Fruit fly (Drosophila melanogaster) whole organism, prepupa: ENCODE data around the gene Cyp303a1.

Experiments
- CG10631 ChIP-seq: fragments of 200-800 bp; sonication (Bioruptor generic); optimal IDR thresholded peaks from 2 replicates; lab custom pipeline; 2016; ENCODE audit warnings: missing biosample characterization, missing genetic modification characterization
- CG11294 ChIP-seq: fragments of 200-800 bp; sonication (Bioruptor generic); IDR thresholded peaks from 2 replicates; pipeline ENCODE4 v1.3.6; 2022; ENCODE audit warnings: missing biosample characterization, missing genetic modification characterization
- CG15336 ChIP-seq: fragments of 200-800 bp; sonication (Bioruptor generic); IDR thresholded peaks from 2 replicates; pipeline ENCODE4 v1.3.6; 2022; ENCODE audit warnings: missing biosample characterization, missing genetic modification characterization
- CG1621 ChIP-seq: fragments of 200-800 bp; sonication (Bioruptor generic); optimal IDR thresholded peaks from 3 replicates; lab custom pipeline; 2018; ENCODE audit warnings: missing biosample characterization, mild to moderate bottlenecking, missing genetic modification characterization
- CG16779 ChIP-seq: fragments of 200-800 bp; sonication (Bioruptor generic); optimal IDR thresholded peaks from 3 replicates; lab custom pipeline; 2017; ENCODE audit warnings: missing biosample characterization, mild to moderate bottlenecking, missing genetic modification characterization
- CG3032 ChIP-seq: fragments of 200-800 bp; optimal IDR thresholded peaks from 2 replicates; lab custom pipeline; 2019; ENCODE audit warnings: missing biosample characterization, mild to moderate bottlenecking, missing genetic modification characterization, moderate library complexity
- CG32006 ChIP-seq: fragments of 200-800 bp; sonication (Bioruptor generic); optimal IDR thresholded peaks from 3 replicates; lab custom pipeline; 2017; ENCODE audit warnings: missing biosample characterization, mild to moderate bottlenecking, missing genetic modification characterization
- CG34406 ChIP-seq: fragments of 200-800 bp; sonication (Bioruptor generic); optimal IDR thresholded peaks from 3 replicates; lab custom pipeline; 2016; ENCODE audit warnings: missing biosample characterization, missing genetic modification characterization
- CG6276 ChIP-seq: fragments of 200-800 bp; sonication (Bioruptor generic); optimal IDR thresholded peaks from 2 replicates; lab custom pipeline; 2017; ENCODE audit warnings: missing biosample characterization, mild to moderate bottlenecking, missing genetic modification characterization
- CG6792 ChIP-seq: fragments of 200-800 bp; sonication (Bioruptor generic); optimal IDR thresholded peaks from 3 replicates; lab custom pipeline; 2016; ENCODE audit warnings: missing biosample characterization, missing genetic modification characterization
- CG6854 ChIP-seq: fragments of 200-800 bp; sonication (Bioruptor generic); optimal IDR thresholded peaks from 2 replicates; lab custom pipeline; 2017; ENCODE audit warnings: missing biosample characterization, mild to moderate bottlenecking, missing genetic modification characterization
- CG8119 ChIP-seq: fragments of 200-800 bp; sonication (Bioruptor generic); IDR thresholded peaks from 3 replicates; pipeline ENCODE4 v1.3.6; 2022; ENCODE audit warnings: missing biosample characterization, missing genetic modification characterization
- CG8319 ChIP-seq: fragments of 200-800 bp; sonication (Bioruptor generic); optimal IDR thresholded peaks from 3 replicates; lab custom pipeline; 2016; ENCODE audit warnings: missing biosample characterization, missing genetic modification characterization
- CG8632 ChIP-seq: fragments of 200-800 bp; sonication (Bioruptor generic); optimal IDR thresholded peaks from 3 replicates; lab custom pipeline; 2016; ENCODE audit warnings: missing biosample characterization, missing genetic modification characterization
- CG9139 ChIP-seq: fragments of 200-800 bp; sonication (Bioruptor generic); optimal IDR thresholded peaks from 3 replicates; lab custom pipeline; 2017; ENCODE audit warnings: missing biosample characterization, mild to moderate bottlenecking, missing genetic modification characterization
- Eip78C ChIP-seq: fragments of 200-800 bp; sonication (Bioruptor generic); peaks from one replicate; lab custom pipeline; 2016; ENCODE audit warnings: missing biosample characterization, missing genetic modification characterization
- Ets21C ChIP-seq: fragments of 200-800 bp; sonication (Bioruptor generic); optimal IDR thresholded peaks from 3 replicates; lab custom pipeline; 2016; ENCODE audit warnings: missing biosample characterization, missing genetic modification characterization
- Ets96B ChIP-seq: fragments of 200-800 bp; optimal IDR thresholded peaks from 2 replicates; lab custom pipeline; 2019; ENCODE audit warnings: missing biosample characterization, mild to moderate bottlenecking, missing genetic modification characterization, moderate library complexity
- Hr38 ChIP-seq: sonication (Bioruptor generic); optimal IDR thresholded peaks from 2 replicates; lab custom pipeline; 2016; ENCODE audit warnings: missing biosample characterization, missing genetic modification characterization
- Hr4 ChIP-seq: fragments of 200-800 bp; sonication (Bioruptor generic); optimal IDR thresholded peaks from 3 replicates; lab custom pipeline; 2016; ENCODE audit warnings: missing biosample characterization, missing genetic modification characterization
- Sox102F ChIP-seq: fragments of 200-800 bp; sonication (Bioruptor generic); optimal IDR thresholded peaks from 2 replicates; lab custom pipeline; 2016; ENCODE audit warnings: missing biosample characterization, mild to moderate bottlenecking, missing genetic modification characterization
- Sox14 ChIP-seq: fragments of 200-800 bp; sonication (Bioruptor generic); optimal IDR thresholded peaks from 3 replicates; lab custom pipeline; 2016; ENCODE audit warnings: missing biosample characterization, missing genetic modification characterization
- Sox15 ChIP-seq: fragments of 200-800 bp; sonication (Bioruptor generic); optimal IDR thresholded peaks from 3 replicates; lab custom pipeline; 2016; ENCODE audit warnings: missing biosample characterization, missing genetic modification characterization
- achi ChIP-seq: fragments of 200-800 bp; sonication (Bioruptor generic); optimal IDR thresholded peaks from 3 replicates; lab custom pipeline; 2016; ENCODE audit warnings: missing biosample characterization, missing genetic modification characterization
- acj6 ChIP-seq: fragments of 200-800 bp; sonication (Bioruptor generic); optimal IDR thresholded peaks from 3 replicates; lab custom pipeline; 2016; ENCODE audit warnings: missing biosample characterization, missing genetic modification characterization
- dac ChIP-seq: fragments of 200-800 bp; sonication (Bioruptor generic); optimal IDR thresholded peaks from 2 replicates; lab custom pipeline; 2017; ENCODE audit warnings: missing biosample characterization, mild to moderate bottlenecking, missing genetic modification characterization
- dsx ChIP-seq: fragments of 200-800 bp; optimal IDR thresholded peaks from 3 replicates; lab custom pipeline; 2019; ENCODE audit warnings: missing biosample characterization, mild to moderate bottlenecking, missing genetic modification characterization, moderate library complexity; ENCODE audit not compliant: poor library complexity, severe bottlenecking
- eg ChIP-seq: fragments of 200-800 bp; sonication (Bioruptor generic); IDR thresholded peaks from 3 replicates; pipeline ENCODE4 v1.3.6; 2022; ENCODE audit warnings: missing biosample characterization, missing genetic modification characterization
- esn ChIP-seq: fragments of 200-800 bp; sonication (Bioruptor generic); optimal IDR thresholded peaks from 2 replicates; lab custom pipeline; 2016; ENCODE audit warnings: missing biosample characterization, mild to moderate bottlenecking, missing genetic modification characterization, moderate library complexity
- fd59A ChIP-seq: fragments of 200-800 bp; sonication (Bioruptor generic); optimal IDR thresholded peaks from 2 replicates; lab custom pipeline; 2017; ENCODE audit warnings: missing biosample characterization, mild to moderate bottlenecking, missing genetic modification characterization, missing genetic modification reagents
- fd85E ChIP-seq: fragments of 200-800 bp; sonication (Bioruptor generic); optimal IDR thresholded peaks from 3 replicates; lab custom pipeline; 2016; ENCODE audit warnings: missing biosample characterization, missing genetic modification characterization
- fkh ChIP-seq: fragments of 200-800 bp; sonication (Bioruptor generic); optimal IDR thresholded peaks from 3 replicates; lab custom pipeline; 2017; ENCODE audit warnings: missing biosample characterization, mild to moderate bottlenecking, missing genetic modification characterization, moderate library complexity
- pdm3 ChIP-seq: fragments of 200-800 bp; sonication (Bioruptor generic); optimal IDR thresholded peaks from 3 replicates; lab custom pipeline; 2016; ENCODE audit warnings: missing biosample characterization, missing genetic modification characterization
- spab ChIP-seq: fragments of 200-800 bp; sonication (Bioruptor generic); optimal IDR thresholded peaks from 2 replicates; lab custom pipeline; 2017; ENCODE audit warnings: missing biosample characterization, mild to moderate bottlenecking, missing genetic modification characterization, missing genetic modification reagents
- ss ChIP-seq, 2 experiments: fragments of 200-800 bp; sonication (Bioruptor generic); optimal IDR thresholded peaks; 2 replicates in 1 of 2; 3 replicates in 1 of 2; lab custom pipeline; 2017 to 2018; ENCODE audit warnings: mild to moderate bottlenecking in 2 of 2, missing biosample characterization in 2 of 2, missing genetic modification characterization in 2 of 2, moderate library complexity in 1 of 2
- svp ChIP-seq: fragments of 200-800 bp; sonication (Bioruptor generic); peaks from one replicate; lab custom pipeline; 2016; ENCODE audit warnings: missing biosample characterization, missing genetic modification characterization
- topi ChIP-seq: fragments of 200-800 bp; sonication (Bioruptor generic); optimal IDR thresholded peaks from 3 replicates; lab custom pipeline; 2016; ENCODE audit warnings: missing biosample characterization, missing genetic modification characterization
- vri ChIP-seq: fragments of 200-800 bp; sonication (Bioruptor generic); optimal IDR thresholded peaks from 3 replicates; lab custom pipeline; 2016; ENCODE audit warnings: missing biosample characterization, mild to moderate bottlenecking, missing genetic modification characterization

Gene Cyp303a1

DNA sequence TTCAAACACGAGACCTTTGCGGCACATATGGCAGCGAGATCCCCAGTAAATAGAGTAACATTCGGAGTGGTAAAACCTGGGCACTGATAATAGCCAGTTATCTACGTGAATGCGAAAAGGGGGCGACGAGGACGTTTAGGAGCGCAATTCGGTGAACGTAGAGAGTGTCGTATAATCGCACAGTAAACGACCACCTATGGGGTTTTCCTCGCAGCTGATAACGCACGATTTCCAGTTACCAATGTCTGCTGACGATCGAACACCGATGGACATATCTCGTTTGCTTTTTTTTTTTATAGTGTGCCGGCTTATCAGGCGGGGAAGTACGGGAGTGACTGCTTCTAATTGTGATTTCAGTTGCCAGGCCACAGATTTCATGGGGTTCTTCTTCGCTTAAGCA is 25.8 kb downstream of the Cyp303a1 start:
- peak; percentile 38 for TF ChIP-seq fkh (GFP tag; lab: Kevin White, UChicago)
- TF ChIP-seq CG11294 (GFP tag; lab: Robert Waterston, UW): no peak
- peak; percentile 75 for TF ChIP-seq svp (GFP tag; lab: Kevin White, UChicago)
- TF ChIP-seq vri (GFP tag; lab: Kevin White, UChicago): peak; percentile 67
- no peak for TF ChIP-seq Ets96B
- TF ChIP-seq CG32006 (GFP tag; lab: Kevin White, UChicago): no peak
- TF ChIP-seq Hr4 (GFP tag; lab: Kevin White, UChicago): no peak
- peak; percentile 3 for TF ChIP-seq CG16779 (tag; lab: Kevin White, UChicago)

dm6 chr2L:16320428-16320827 is 26.4 kb downstream of the Cyp303a1 start:
- TF ChIP-seq CG11294 (GFP tag; lab: Robert Waterston, UW) (no peak), CG1621 (tag; lab: Kevin White, UChicago) (no peak), Sox102F (GFP tag; lab: Kevin White, UChicago) (no peak), ss (GFP tag; optimal IDR thresholded peaks at IDR 0.05; lab: Kevin White, UChicago) (peak in 1 of 2 experiments; percentile 59), CG8632 (GFP tag; lab: Kevin White, UChicago) (no peak), CG6854 (GFP tag; lab: Kevin White, UChicago) (no peak), CG8119 (GFP tag; lab: Robert Waterston, UW) (no peak)

dm6 chr2L:16321209-16321608 is 27.2 kb downstream of the Cyp303a1 start:
- no peak for TF ChIP-seq CG8632 (GFP tag; lab: Kevin White, UChicago)
- TF ChIP-seq dsx: peak; percentile 18
- TF ChIP-seq, all 60 proteins: peak for 1

DNA sequence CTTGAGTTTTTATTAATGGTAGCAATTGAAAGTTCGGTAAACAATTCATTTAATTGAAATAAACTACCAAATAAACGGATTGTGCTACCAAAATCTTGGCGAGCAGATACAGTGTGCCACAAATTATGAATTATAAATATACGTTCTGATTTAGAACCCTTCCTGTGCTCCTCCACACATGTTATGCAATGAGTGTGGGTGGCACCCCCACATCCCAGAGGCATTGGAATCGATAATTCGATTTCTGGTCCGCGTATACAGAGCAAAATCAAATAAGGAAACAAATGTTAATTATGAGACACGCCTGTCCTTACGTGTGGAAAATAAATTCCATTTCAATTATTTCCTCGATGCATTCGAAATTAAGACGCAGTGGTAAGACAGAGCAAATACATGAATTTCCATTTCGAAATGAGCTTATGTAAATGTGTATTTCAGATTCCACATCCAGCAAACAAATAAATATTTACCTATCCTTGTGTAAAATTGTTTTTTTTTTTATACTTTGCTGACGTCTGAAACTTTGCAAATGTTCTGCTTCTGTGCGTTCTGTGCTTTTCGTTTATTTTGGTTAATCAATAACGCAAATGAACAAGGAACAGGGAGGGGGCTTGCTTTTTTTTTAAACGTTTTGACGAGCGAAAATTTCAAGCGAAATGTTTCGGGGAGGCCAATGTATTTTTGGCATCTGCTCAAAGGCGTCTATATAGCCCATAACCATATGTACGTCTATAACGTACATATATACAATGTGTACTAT is 28.1 kb downstream of the Cyp303a1 start:
- TF ChIP-seq svp (GFP tag; lab: Kevin White, UChicago) (peak; percentile 0), CG6854 (GFP tag; lab: Kevin White, UChicago) (no peak), vri (GFP tag; lab: Kevin White, UChicago) (peak; percentile 10), Eip78C (peak; percentile 55), Sox15 (GFP tag; lab: Kevin White, UChicago) (no peak)

dm6 chr2L:16323544-16323943 is 29.6 kb downstream of the Cyp303a1 start:
- 0 out of 3 replicates have a peak, but pooled peaks have one; percentile 8 for TF ChIP-seq eg (GFP tag; lab: Robert Waterston, UW)
- peak; percentile 29 for TF ChIP-seq CG6854 (GFP tag; lab: Kevin White, UChicago)
- no peak for TF ChIP-seq CG8319 (GFP tag; lab: Kevin White, UChicago)
- TF ChIP-seq esn: no peak
- no peak for TF ChIP-seq fd59A (GFP tag; lab: Kevin White, UChicago)
- no peak for TF ChIP-seq achi
- TF ChIP-seq fkh (GFP tag; lab: Kevin White, UChicago): no peak

DNA sequence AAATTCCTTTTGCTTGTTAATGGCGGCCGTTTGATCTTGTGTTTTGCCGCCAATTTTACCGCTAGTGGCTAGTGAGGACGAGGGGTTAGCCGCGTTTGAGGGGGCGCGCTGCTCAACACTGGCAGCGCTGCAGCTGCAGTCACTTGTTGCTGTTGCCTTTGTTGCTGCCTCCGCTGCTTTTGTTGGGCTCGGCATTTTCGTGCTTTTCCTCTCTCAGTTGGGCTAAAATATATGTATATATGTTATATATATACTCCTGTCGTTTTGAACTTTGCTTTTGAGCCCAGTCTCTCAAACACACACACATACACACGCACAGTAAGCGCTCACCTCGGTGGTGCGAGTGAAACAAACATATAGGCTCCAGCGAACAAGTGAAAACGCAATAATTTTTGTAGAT is 30.9 kb downstream of the Cyp303a1 start:
- TF ChIP-seq ss (GFP tag; optimal IDR thresholded peaks at IDR 0.05; lab: Kevin White, UChicago): peak; percentile 49 to 70
- no peak for TF ChIP-seq achi
- no peak for TF ChIP-seq Sox102F (GFP tag; lab: Kevin White, UChicago)
- peak; percentile 45 for TF ChIP-seq CG6854 (GFP tag; lab: Kevin White, UChicago)
- TF ChIP-seq CG8632 (GFP tag; lab: Kevin White, UChicago): no peak
- TF ChIP-seq CG3032 (tag; lab: Kevin White, UChicago): no peak
- TF ChIP-seq topi (GFP tag; lab: Kevin White, UChicago): no peak
- TF ChIP-seq acj6 (GFP tag; lab: Kevin White, UChicago): no peak
- TF ChIP-seq CG6792: no peak
- TF ChIP-seq Ets96B: no peak
- no peak for TF ChIP-seq Ets21C
- TF ChIP-seq esn: no peak
- TF ChIP-seq CG34406 (GFP tag; lab: Kevin White, UChicago): no peak
- TF ChIP-seq CG6276 (GFP tag; lab: Kevin White, UChicago): peak; percentile 22
- peak; percentile 58 for TF ChIP-seq CG16779 (tag; lab: Kevin White, UChicago)
- no peak for TF ChIP-seq CG8119 (GFP tag; lab: Robert Waterston, UW)
- TF ChIP-seq spab (GFP tag; lab: Kevin White, UChicago): no peak
- peak; percentile 41 for TF ChIP-seq Sox14
- no peak for TF ChIP-seq Hr38
- TF ChIP-seq pdm3 (GFP tag; lab: Kevin White, UChicago): no peak
- TF ChIP-seq CG9139 (GFP tag; lab: Kevin White, UChicago): peak; percentile 48
- TF ChIP-seq CG8319 (GFP tag; lab: Kevin White, UChicago): no peak
- TF ChIP-seq CG10631 (GFP tag; lab: Kevin White, UChicago): no peak
- no peak for TF ChIP-seq fd85E (GFP tag; lab: Kevin White, UChicago)
- TF ChIP-seq CG32006 (GFP tag; lab: Kevin White, UChicago): no peak
- TF ChIP-seq dac (GFP tag; lab: Kevin White, UChicago): no peak
- TF ChIP-seq CG15336 (GFP tag; lab: Robert Waterston, UW): peak; percentile 22; the same call in 1 of the 2 replicates
